Fruit fly (Drosophila melanogaster) whole organism, embryonic: ENCODE results near the gene RpL8.

Experiments used
- CG11247 ChIP-seq: fragments of 200-800 bp; sonication (Bioruptor generic); IDR thresholded peaks from 2 replicates; pipeline ENCODE4 v1.3.6; 2022; ENCODE audit warnings: missing biosample characterization, missing genetic modification characterization
- CG11695 ChIP-seq: fragments of 200-800 bp; sonication (Bioruptor generic); IDR thresholded peaks from 3 replicates; pipeline ENCODE4 v1.3.6; 2022; ENCODE audit warnings: missing biosample characterization, missing genetic modification characterization
- CG12236 ChIP-seq: fragments of 200-800 bp; sonication (Bioruptor generic); optimal IDR thresholded peaks from 2 replicates; lab custom pipeline; 2016; ENCODE audit warnings: missing biosample characterization, missing genetic modification characterization
- CG1529 ChIP-seq: fragments of 200-800 bp; sonication (Bioruptor generic); optimal IDR thresholded peaks from 3 replicates; lab custom pipeline; 2018; ENCODE audit warnings: missing biosample characterization, missing genetic modification characterization
- CG17359 ChIP-seq: fragments of 200-800 bp; sonication (Bioruptor generic); optimal IDR thresholded peaks from 3 replicates; lab custom pipeline; 2018; ENCODE audit warnings: missing biosample characterization, mild to moderate bottlenecking, missing genetic modification characterization, moderate library complexity
- CG17912 ChIP-seq: fragments of 200-800 bp; sonication (Bioruptor generic); optimal IDR thresholded peaks from 2 replicates; lab custom pipeline; 2018; ENCODE audit warnings: missing biosample characterization, mild to moderate bottlenecking, missing genetic modification characterization
- CG18262 ChIP-seq: fragments of 200-800 bp; optimal IDR thresholded peaks from 3 replicates; lab custom pipeline; 2019; ENCODE audit warnings: missing biosample characterization, mild to moderate bottlenecking, missing genetic modification characterization, moderate library complexity
- CG2712 ChIP-seq: fragments of 200-800 bp; optimal IDR thresholded peaks from 3 replicates; lab custom pipeline; 2019; ENCODE audit warnings: missing biosample characterization, mild to moderate bottlenecking, missing genetic modification characterization, moderate library complexity
- CG3281 ChIP-seq: fragments of 200-800 bp; sonication (Bioruptor generic); optimal IDR thresholded peaks from 3 replicates; lab custom pipeline; 2017; ENCODE audit warnings: missing biosample characterization, mild to moderate bottlenecking, missing genetic modification characterization
- CG3995 ChIP-seq: fragments of 200-800 bp; sonication (Bioruptor generic); optimal IDR thresholded peaks from 3 replicates; lab custom pipeline; 2016; ENCODE audit warnings: missing biosample characterization, missing genetic modification characterization
- CG4617 ChIP-seq: fragments of 200-800 bp; sonication (Bioruptor generic); optimal IDR thresholded peaks from 3 replicates; lab custom pipeline; 2016; ENCODE audit warnings: missing biosample characterization, missing genetic modification characterization, borderline replicate concordance
- CG7839 ChIP-seq: fragments of 200-800 bp; sonication (Bioruptor generic); optimal IDR thresholded peaks from 3 replicates; lab custom pipeline; 2018; ENCODE audit warnings: missing biosample characterization, mild to moderate bottlenecking, missing genetic modification characterization, moderate library complexity
- CG8388 ChIP-seq: fragments of 200-800 bp; sonication (Bioruptor generic); optimal IDR thresholded peaks from 2 replicates; lab custom pipeline; 2019; ENCODE audit warnings: missing biosample characterization, mild to moderate bottlenecking, missing genetic modification characterization, moderate library complexity
- CG8944 ChIP-seq: fragments of 200-800 bp; sonication (Bioruptor generic); optimal IDR thresholded peaks from 3 replicates; lab custom pipeline; 2016; ENCODE audit warnings: missing biosample characterization, missing genetic modification characterization
- CG9727 ChIP-seq: fragments of 200-800 bp; sonication (Bioruptor generic); optimal IDR thresholded peaks from 3 replicates; lab custom pipeline; 2017; ENCODE audit warnings: missing biosample characterization, mild to moderate bottlenecking, missing genetic modification characterization
- D19A ChIP-seq: fragments of 200-800 bp; optimal IDR thresholded peaks from 3 replicates; lab custom pipeline; 2019; ENCODE audit warnings: missing biosample characterization, mild to moderate bottlenecking, missing genetic modification characterization, moderate library complexity
- Dad ChIP-seq: fragments of 200-800 bp; sonication (Bioruptor generic); optimal IDR thresholded peaks from 3 replicates; lab custom pipeline; 2016; ENCODE audit warnings: missing biosample characterization, missing genetic modification characterization
- Deaf1 ChIP-seq: fragments of 200-800 bp; optimal IDR thresholded peaks from 3 replicates; lab custom pipeline; 2019; ENCODE audit warnings: missing biosample characterization, mild to moderate bottlenecking, missing genetic modification characterization, moderate library complexity
- Dll ChIP-seq: fragments of 200-800 bp; sonication (Bioruptor generic); IDR thresholded peaks from 4 replicates; pipeline ENCODE4 v1.3.6; 2022; ENCODE audit warnings: missing biosample characterization, missing genetic modification characterization; ENCODE audit not compliant: partially characterized antibody
- Doc2 ChIP-seq: fragments of 200-800 bp; sonication (Bioruptor generic); IDR thresholded peaks from 2 replicates; pipeline ENCODE4 v1.3.6; 2022; ENCODE audit warnings: missing biosample characterization, missing genetic modification characterization
- Dp ChIP-seq: fragments of 200-800 bp; sonication (Bioruptor generic); optimal IDR thresholded peaks from 2 replicates; lab custom pipeline; 2018; ENCODE audit warnings: missing biosample characterization, mild to moderate bottlenecking, missing genetic modification characterization, moderate library complexity
- Elba2 ChIP-seq: fragments of 200-800 bp; sonication (Bioruptor generic); optimal IDR thresholded peaks from 3 replicates; lab custom pipeline; 2016; ENCODE audit warnings: missing biosample characterization, missing genetic modification characterization
- Fer1 ChIP-seq: fragments of 200-800 bp; sonication (Bioruptor generic); optimal IDR thresholded peaks from 2 replicates; lab custom pipeline; 2017; ENCODE audit warnings: missing biosample characterization, mild to moderate bottlenecking, missing genetic modification characterization
- Hey ChIP-seq: fragments of 200-800 bp; sonication (Bioruptor generic); optimal IDR thresholded peaks from 3 replicates; lab custom pipeline; 2018; ENCODE audit warnings: missing biosample characterization, mild to moderate bottlenecking, missing genetic modification characterization
- Lpt ChIP-seq: fragments of >200 bp; optimal IDR thresholded peaks from 2 replicates; lab custom pipeline; 2018; ENCODE audit warnings: missing biosample characterization, missing genetic modification characterization
- MESR4 ChIP-seq: fragments of 200-800 bp; sonication (Bioruptor generic); optimal IDR thresholded peaks from 2 replicates; lab custom pipeline; 2018; ENCODE audit warnings: missing biosample characterization, mild to moderate bottlenecking, missing genetic modification characterization, moderate library complexity
- MTF-1 ChIP-seq: fragments of 200-800 bp; sonication (Bioruptor generic); optimal IDR thresholded peaks from 2 replicates; lab custom pipeline; 2018; ENCODE audit warnings: missing biosample characterization, mild to moderate bottlenecking, missing genetic modification characterization, borderline replicate concordance
- Nf-YB ChIP-seq: fragments of 200-800 bp; sonication (Bioruptor generic); optimal IDR thresholded peaks from 3 replicates; lab custom pipeline; 2019; ENCODE audit warnings: missing biosample characterization, mild to moderate bottlenecking, missing genetic modification characterization, moderate library complexity
- Nf-YC ChIP-seq: fragments of 200-800 bp; optimal IDR thresholded peaks from 3 replicates; lab custom pipeline; 2019; ENCODE audit warnings: missing biosample characterization, mild to moderate bottlenecking, missing genetic modification characterization, moderate library complexity
- PHDP ChIP-seq: fragments of 200-800 bp; sonication (Bioruptor generic); optimal IDR thresholded peaks from 3 replicates; lab custom pipeline; 2018; ENCODE audit warnings: missing biosample characterization, mild to moderate bottlenecking, missing genetic modification characterization, moderate library complexity
- Ssrp ChIP-seq: fragments of 200-800 bp; sonication (Bioruptor generic); optimal IDR thresholded peaks from 2 replicates; lab custom pipeline; 2018; ENCODE audit warnings: missing biosample characterization, mild to moderate bottlenecking, missing genetic modification characterization, moderate library complexity
- YL-1 ChIP-seq: fragments of 200-800 bp; sonication (Bioruptor generic); optimal IDR thresholded peaks from 3 replicates; lab custom pipeline; 2017; ENCODE audit warnings: missing biosample characterization, mild to moderate bottlenecking, missing genetic modification characterization
- az2 ChIP-seq: fragments of 200-800 bp; sonication (Bioruptor generic); optimal IDR thresholded peaks from 3 replicates; lab custom pipeline; 2016; ENCODE audit warnings: missing biosample characterization, missing genetic modification characterization
- bbx ChIP-seq: fragments of 200-800 bp; sonication (Bioruptor generic); IDR thresholded peaks from 2 replicates; pipeline ENCODE4 v1.3.6; 2022; ENCODE audit warnings: missing biosample characterization, missing genetic modification characterization; ENCODE audit not compliant: partially characterized antibody
- cwo ChIP-seq: fragments of 200-800 bp; sonication (Bioruptor generic); optimal IDR thresholded peaks from 3 replicates; lab custom pipeline; 2017; ENCODE audit warnings: missing biosample characterization, missing genetic modification characterization, mild to moderate bottlenecking, moderate library complexity, missing genetic modification reagents
- gfzf ChIP-seq: fragments of 200-800 bp; sonication (Bioruptor generic); optimal IDR thresholded peaks from 2 replicates; lab custom pipeline; 2016; ENCODE audit warnings: missing biosample characterization, mild to moderate bottlenecking, missing genetic modification characterization, moderate library complexity
- gsb-n ChIP-seq: fragments of 200-800 bp; sonication (Bioruptor generic); optimal IDR thresholded peaks from 3 replicates; lab custom pipeline; 2018; ENCODE audit warnings: missing biosample characterization, mild to moderate bottlenecking, missing genetic modification characterization
- pita ChIP-seq: fragments of 200-800 bp; sonication (Bioruptor generic); optimal IDR thresholded peaks from 2 replicates; lab custom pipeline; 2017; ENCODE audit warnings: missing biosample characterization, mild to moderate bottlenecking, missing genetic modification characterization
- ranshi ChIP-seq: fragments of 200-800 bp; sonication (Bioruptor generic); IDR thresholded peaks from 2 replicates; pipeline ENCODE4 v1.3.6; 2022; ENCODE audit warnings: missing biosample characterization, missing genetic modification characterization
- schlank ChIP-seq: fragments of 200-800 bp; sonication (Bioruptor generic); optimal IDR thresholded peaks from 2 replicates; lab custom pipeline; 2018; ENCODE audit warnings: missing biosample characterization, mild to moderate bottlenecking, missing genetic modification characterization
- sens ChIP-seq: fragments of 200-800 bp; sonication (Bioruptor generic); peaks from one replicate; lab custom pipeline; 2016; ENCODE audit warnings: missing biosample characterization, missing genetic modification characterization
- shn ChIP-seq: fragments of 200-800 bp; sonication (Bioruptor generic); optimal IDR thresholded peaks from 3 replicates; lab custom pipeline; 2016; ENCODE audit warnings: missing biosample characterization, missing genetic modification characterization
- sima ChIP-seq: fragments of 200-800 bp; sonication (Bioruptor generic); optimal IDR thresholded peaks from 2 replicates; lab custom pipeline; 2016; ENCODE audit warnings: missing biosample characterization, missing genetic modification characterization
- sisA ChIP-seq: fragments of 200-800 bp; sonication (Bioruptor generic); IDR thresholded peaks from 2 replicates; pipeline ENCODE4 v1.3.6; 2022; ENCODE audit warnings: missing biosample characterization, missing genetic modification characterization
- sob ChIP-seq: fragments of 200-800 bp; sonication (Bioruptor generic); IDR thresholded peaks from 2 replicates; pipeline ENCODE4 v1.3.6; 2022; ENCODE audit warnings: missing biosample characterization, missing genetic modification characterization
- stc ChIP-seq: fragments of 200-800 bp; sonication (Bioruptor generic); IDR thresholded peaks from 2 replicates; pipeline ENCODE4 v1.3.6; 2022; ENCODE audit warnings: missing biosample characterization, missing genetic modification characterization
- tin ChIP-seq: fragments of 200-800 bp; sonication (Bioruptor generic); optimal IDR thresholded peaks from 3 replicates; lab custom pipeline; 2016; ENCODE audit warnings: missing biosample characterization, missing genetic modification characterization
- toy ChIP-seq: fragments of 200-800 bp; sonication (Bioruptor generic); IDR thresholded peaks from 2 replicates; pipeline ENCODE4 v1.3.6; 2022; ENCODE audit warnings: missing biosample characterization, missing genetic modification characterization

The RpL8 gene

DNA sequence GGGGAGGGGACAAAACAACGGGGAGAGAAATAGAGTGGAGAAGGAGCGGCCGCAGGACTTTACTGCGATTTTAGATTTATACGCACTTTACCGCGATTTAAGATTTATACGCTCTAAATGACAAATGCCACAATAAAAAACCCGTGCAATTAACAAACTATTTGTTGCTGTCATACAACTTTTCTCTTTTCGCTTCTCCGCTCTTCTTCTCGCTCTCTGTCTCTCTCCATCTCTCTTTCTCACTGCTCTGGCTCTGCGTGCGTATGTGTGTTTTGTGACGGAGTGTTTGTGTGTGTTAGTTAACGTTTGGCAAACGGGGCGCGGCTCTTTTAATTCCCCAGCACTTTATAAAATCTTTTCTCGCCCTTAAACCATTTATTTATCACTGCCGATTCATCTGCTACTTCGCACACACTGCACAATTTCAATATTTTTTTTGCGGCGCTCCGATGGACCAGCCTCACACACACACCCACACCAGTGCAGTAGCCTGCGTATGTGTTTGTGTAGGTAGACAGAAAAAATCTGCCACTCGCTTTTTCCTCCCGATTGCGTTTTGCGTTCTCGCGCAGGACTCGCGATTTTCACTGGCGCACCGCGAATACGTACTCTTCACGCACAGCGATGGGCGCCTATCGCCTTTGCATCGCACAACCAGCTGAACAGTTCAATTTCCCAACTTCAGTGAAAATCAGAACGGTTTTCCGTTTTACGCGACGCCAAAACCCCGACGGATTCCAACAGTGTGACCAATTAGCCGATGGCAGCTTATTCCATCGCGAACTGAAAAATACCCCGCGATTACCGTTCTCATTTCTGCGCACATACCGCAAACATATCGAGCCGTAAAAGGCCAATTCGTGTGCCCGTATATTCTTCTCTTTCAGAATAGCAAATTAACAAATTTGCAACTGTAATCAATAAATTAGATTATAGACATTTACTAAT is 1.2 kb upstream of the RpL8 start, which contains the start of gene msn (continued):
- TF ChIP-seq Ssrp (peak; percentile 8), sob (GFP tag; lab: Robert Waterston, UW) (peak; percentile 49; the same call in 1 of the 2 replicates), CG9727 (GFP tag; lab: Kevin White, UChicago) (no peak), Dp (peak; percentile 6), CG11247 (no peak), gsb-n (tag; lab: Kevin White, UChicago) (peak; percentile 20), toy (GFP tag; lab: Robert Waterston, UW) (no peak), Elba2 (GFP tag; lab: Kevin White, UChicago) (peak; percentile 52), Hey (no peak), pita (no peak), gfzf (GFP tag; lab: Kevin White, UChicago) (peak; percentile 95), sens (GFP tag; lab: Kevin White, UChicago) (peak; percentile 91), cwo (no peak), YL-1 (GFP tag; lab: Kevin White, UChicago) (peak; percentile 89), schlank (tag; lab: Kevin White, UChicago) (no peak), CG7839 (tag; lab: Kevin White, UChicago) (no peak), CG3281 (GFP tag; lab: Kevin White, UChicago) (peak; percentile 50), PHDP (tag; lab: Kevin White, UChicago) (peak; percentile 20), tin (GFP tag; lab: Kevin White, UChicago) (no peak), Lpt (GFP tag; lab: Kevin White, UChicago) (no peak), CG17912 (GFP tag; lab: Kevin White, UChicago) (peak; percentile 47), sisA (GFP tag; lab: Robert Waterston, UW) (no peak), D19A (no peak), CG11695 (GFP tag; lab: Robert Waterston, UW) (no peak), MTF-1 (GFP tag; lab: Kevin White, UChicago) (peak; percentile 24), CG4617 (GFP tag; lab: Kevin White, UChicago) (peak; percentile 59), CG17359 (tag; lab: Kevin White, UChicago) (no peak), sima (GFP tag; lab: Kevin White, UChicago) (no peak), CG8388 (GFP tag; lab: Kevin White, UChicago) (no peak), CG1529 (GFP tag; lab: Kevin White, UChicago) (no peak), Deaf1 (tag; lab: Kevin White, UChicago) (peak; percentile 57), bbx (GFP tag; lab: Robert Waterston, UW) (peak; percentile 67), CG12236 (GFP tag; lab: Kevin White, UChicago) (no peak), Nf-YC (tag; lab: Kevin White, UChicago) (peak; percentile 55), Nf-YB (GFP tag; lab: Kevin White, UChicago) (peak; percentile 41), az2 (GFP tag; lab: Kevin White, UChicago) (no peak), MESR4 (peak; percentile 92), ranshi (GFP tag; lab: Robert Waterston, UW) (peak; percentile 27; the same call in 1 of the 2 replicates), Doc2 (no peak), CG18262 (tag; lab: Kevin White, UChicago) (no peak), stc (GFP tag; lab: Robert Waterston, UW) (peak; percentile 36; the same call in 1 of the 2 replicates), Dad (GFP tag; lab: Kevin White, UChicago) (peak; percentile 10), shn (GFP tag; lab: Kevin White, UChicago) (no peak), CG8944 (GFP tag; lab: Kevin White, UChicago) (no peak), Fer1 (peak; percentile 77), Dll (GFP tag; lab: Robert Waterston, UW) (no peak), CG3995 (GFP tag; lab: Kevin White, UChicago) (no peak), CG2712 (tag; lab: Kevin White, UChicago) (no peak)
